Fruit fly (Drosophila melanogaster): ENCODE results near the gene CG32212.
"Not testable (repeated sequence)": the region's sequence is repeated elsewhere in the genome, so short reads cannot be mapped to it uniquely, and the experiment has no call there.

DNA sequence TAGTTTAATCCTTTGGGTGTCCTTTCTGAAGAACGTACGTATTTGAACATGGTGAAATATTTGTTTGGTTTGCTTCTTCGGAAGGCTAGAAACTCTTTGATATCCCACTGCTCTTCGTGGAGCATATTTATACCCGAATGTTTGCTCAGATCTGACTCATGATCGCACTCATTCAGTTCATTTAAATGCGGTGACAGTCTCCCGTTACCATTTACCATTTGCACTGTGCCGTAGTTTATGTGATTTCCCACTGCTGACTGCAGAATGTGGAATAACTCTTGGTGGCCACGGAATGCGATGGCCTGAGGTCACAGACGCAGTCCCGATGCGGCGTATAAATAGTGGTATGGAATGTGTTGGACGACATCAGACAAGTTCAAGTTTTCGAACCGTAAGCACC is 15.2 kb upstream of the CG32212 start, which contains the start of the genes 825-Oak and CG12519:
- not testable (repeated sequence) for TF ChIP-seq Myc (optimal IDR thresholded peaks at IDR 0.05); br (GFP tag; optimal IDR thresholded peaks at IDR 0.05); Abd-B (GFP tag; optimal IDR thresholded peaks at IDR 0.05); N (GFP tag; optimal IDR thresholded peaks at IDR 0.05); Dfd (GFP tag; optimal IDR thresholded peaks at IDR 0.05); usp (GFP tag; optimal IDR thresholded peaks at IDR 0.05); fru (GFP tag; optimal IDR thresholded peaks at IDR 0.05); GATAd (GFP tag; optimal IDR thresholded peaks at IDR 0.05); h (GFP tag; optimal IDR thresholded peaks at IDR 0.05); tai (GFP tag; optimal IDR thresholded peaks at IDR 0.05); Hr83 (GFP tag; optimal IDR thresholded peaks at IDR 0.05; ENCODE audit: poor library complexity, severe bottlenecking); brk (GFP tag; optimal IDR thresholded peaks at IDR 0.05); psq (GFP tag; optimal IDR thresholded peaks at IDR 0.05); sv (GFP tag; optimal IDR thresholded peaks at IDR 0.05)
